Worm (Caenorhabditis elegans) whole organism, late embryonic: ENCODE measurements around the gene fbxa-215.

ENCODE experiments used
- Y22D7AL.16 ChIP-seq: sonication (generic microtip); optimal IDR thresholded peaks from 2 replicates; lab custom pipeline; 2016; ENCODE audit warnings: missing genetic modification characterization, missing compliant biosample characterization
- ama-1 ChIP-seq: fragments of 150-350 bp; optimal IDR thresholded peaks from 2 replicates; lab custom pipeline; 2014
- ceh-31 ChIP-seq: sonication (generic microtip); optimal IDR thresholded peaks from 2 replicates; lab custom pipeline; 2016; ENCODE audit warnings: missing genetic modification characterization, missing compliant biosample characterization
- lim-6 ChIP-seq: sonication (generic microtip); optimal IDR thresholded peaks from 2 replicates; lab custom pipeline; 2016; ENCODE audit warnings: missing genetic modification characterization, missing compliant biosample characterization
- nfya-1 ChIP-seq: sonication (generic microtip); optimal IDR thresholded peaks from 2 replicates; lab custom pipeline; 2017; ENCODE audit warnings: missing genetic modification characterization, mild to moderate bottlenecking, missing compliant biosample characterization, antibody characterized with exemption, moderate library complexity
- nhr-11 ChIP-seq: fragments of 150-350 bp; optimal IDR thresholded peaks from 2 replicates; lab custom pipeline; 2014; ENCODE audit warnings: missing biosample characterization, missing genetic modification characterization
- npax-4 ChIP-seq: sonication (generic microtip); optimal IDR thresholded peaks from 2 replicates; lab custom pipeline; 2016; ENCODE audit warnings: missing genetic modification characterization, missing compliant biosample characterization
- pha-2 ChIP-seq: sonication (generic microtip); optimal IDR thresholded peaks from 2 replicates; lab custom pipeline; 2017; ENCODE audit warnings: mild to moderate bottlenecking, missing genetic modification characterization, missing compliant biosample characterization
- pha-4 ChIP-seq: fragments of 150-350 bp; optimal IDR thresholded peaks from 2 replicates; lab custom pipeline; 2018; ENCODE audit warnings: missing biosample characterization, missing genetic modification reagents, missing genetic modification characterization
- pqm-1 ChIP-seq: sonication (generic microtip); optimal IDR thresholded peaks from 2 replicates; lab custom pipeline; 2016; ENCODE audit warnings: missing genetic modification characterization, missing compliant biosample characterization
- ref-2 ChIP-seq: sonication (generic microtip); optimal IDR thresholded peaks from 2 replicates; lab custom pipeline; 2016; ENCODE audit warnings: missing genetic modification characterization, missing compliant biosample characterization
- syd-9 ChIP-seq: sonication (generic microtip); optimal IDR thresholded peaks from 2 replicates; lab custom pipeline; 2016; ENCODE audit warnings: mild to moderate bottlenecking, missing genetic modification characterization, moderate library complexity, missing compliant biosample characterization
- tbx-7 ChIP-seq: sonication (generic microtip); optimal IDR thresholded peaks from 2 replicates; lab custom pipeline; 2016; ENCODE audit warnings: missing genotype, missing genetic modification characterization, missing compliant biosample characterization

ce11 chrIV:13693976-13694375 is 27.3 kb upstream of the fbxa-215 start:
- TF ChIP-seq nhr-11 (no peak), ref-2 (no peak), npax-4 (tag; lab: Kevin White, UChicago) (no peak), syd-9 (no peak), tbx-7 (tag; lab: Kevin White, UChicago) (no peak), ama-1 (lab: Kevin White, UChicago) (no peak), Y22D7AL.16 (no peak), ceh-31 (no peak), nfya-1 (no peak), pha-4 (tag; lab: Kevin White, UChicago) (no peak), lim-6 (tag; lab: Kevin White, UChicago) (no peak), pha-2 (no peak), pqm-1 (tag; lab: Kevin White, UChicago) (no peak)
